Fruit fly (Drosophila melanogaster) whole organism, adult: ENCODE results near the gene CAH8.

Experiments
- CG11617 ChIP-seq: fragments of 200-800 bp; sonication (Bioruptor generic); optimal IDR thresholded peaks from 2 replicates; lab custom pipeline; 2017; ENCODE audit warnings: mild to moderate bottlenecking, missing biosample characterization, missing genetic modification reagents, missing genetic modification characterization
- CG12768 ChIP-seq: fragments of 200-800 bp; sonication (Bioruptor generic); optimal IDR thresholded peaks from 2 replicates; lab custom pipeline; 2017; ENCODE audit warnings: missing biosample characterization, missing genetic modification characterization, mild to moderate bottlenecking, moderate library complexity, missing genetic modification reagents
- CG14711 ChIP-seq: fragments of 200-800 bp; sonication (Bioruptor generic); optimal IDR thresholded peaks from 2 replicates; lab custom pipeline; 2018; ENCODE audit warnings: missing biosample characterization, mild to moderate bottlenecking, missing genetic modification characterization, moderate library complexity
- CG1620 ChIP-seq: fragments of 200-800 bp; sonication (Bioruptor generic); optimal IDR thresholded peaks from 2 replicates; lab custom pipeline; 2016; ENCODE audit warnings: missing biosample characterization, missing genetic modification characterization
- CG33017 ChIP-seq: fragments of 200-800 bp; sonication (Bioruptor generic); optimal IDR thresholded peaks from 2 replicates; lab custom pipeline; 2018; ENCODE audit warnings: missing biosample characterization, mild to moderate bottlenecking, missing genetic modification characterization, moderate library complexity
- CG5204 ChIP-seq: fragments of 200-800 bp; sonication (Bioruptor generic); optimal IDR thresholded peaks from 2 replicates; lab custom pipeline; 2016; ENCODE audit warnings: missing biosample characterization, missing genetic modification characterization
- CG7045 ChIP-seq: fragments of 200-800 bp; sonication (Bioruptor generic); optimal IDR thresholded peaks from 2 replicates; lab custom pipeline; 2017; ENCODE audit warnings: missing biosample characterization, mild to moderate bottlenecking, missing genetic modification characterization
- CG7101 ChIP-seq: fragments of 200-800 bp; sonication (Bioruptor generic); optimal IDR thresholded peaks from 2 replicates; lab custom pipeline; 2018; ENCODE audit warnings: missing biosample characterization, mild to moderate bottlenecking, missing genetic modification characterization, moderate library complexity
- Clk ChIP-seq: fragments of 200-800 bp; sonication (Bioruptor generic); optimal IDR thresholded peaks from 2 replicates; lab custom pipeline; 2017; ENCODE audit warnings: missing biosample characterization, missing genetic modification characterization
- Crg-1 ChIP-seq: fragments of 200-800 bp; sonication (Bioruptor generic); optimal IDR thresholded peaks from 2 replicates; lab custom pipeline; 2016; ENCODE audit warnings: missing biosample characterization, missing genetic modification characterization
- Hr96 ChIP-seq: fragments of 200-800 bp; sonication (Bioruptor generic); optimal IDR thresholded peaks from 2 replicates; lab custom pipeline; 2016; ENCODE audit warnings: missing biosample characterization, missing genetic modification characterization
- Mnt ChIP-seq: fragments of 200-800 bp; sonication (Bioruptor generic); optimal IDR thresholded peaks from 2 replicates; lab custom pipeline; 2016; ENCODE audit warnings: missing biosample characterization, mild to moderate bottlenecking, missing genetic modification characterization
- bab1 ChIP-seq: fragments of 200-800 bp; sonication (Bioruptor generic); optimal IDR thresholded peaks from 3 replicates; lab custom pipeline; 2019; ENCODE audit warnings: missing biosample characterization, mild to moderate bottlenecking, missing genetic modification characterization, moderate library complexity
- cic ChIP-seq: fragments of 200-800 bp; sonication (Bioruptor generic); optimal IDR thresholded peaks from 2 replicates; lab custom pipeline; 2017; ENCODE audit warnings: missing biosample characterization, mild to moderate bottlenecking, missing genetic modification characterization, moderate library complexity
- cnc ChIP-seq, 2 experiments: fragments of >200 bp; optimal IDR thresholded peaks; 2 replicates each; lab custom pipeline; 2017
- kay ChIP-seq: fragments of 200-800 bp; sonication (Bioruptor generic); peaks from one replicate; lab custom pipeline; 2016; ENCODE audit warnings: missing biosample characterization, missing genetic modification characterization, borderline replicate concordance
- ovo ChIP-seq: fragments of 200-800 bp; sonication (Bioruptor generic); optimal IDR thresholded peaks from 2 replicates; lab custom pipeline; 2016; ENCODE audit warnings: missing biosample characterization, missing genetic modification characterization
- pad ChIP-seq: fragments of 200-800 bp; sonication (Bioruptor generic); optimal IDR thresholded peaks from 3 replicates; lab custom pipeline; 2017; ENCODE audit warnings: missing biosample characterization, missing genetic modification characterization, mild to moderate bottlenecking, moderate library complexity, missing genetic modification reagents
- tj ChIP-seq: fragments of 200-800 bp; sonication (Bioruptor generic); optimal IDR thresholded peaks from 3 replicates; lab custom pipeline; 2017; ENCODE audit warnings: missing biosample characterization, mild to moderate bottlenecking, missing genetic modification characterization, moderate library complexity
- toe ChIP-seq: fragments of 200-800 bp; sonication (Bioruptor generic); optimal IDR thresholded peaks from 2 replicates; lab custom pipeline; 2016; ENCODE audit warnings: missing biosample characterization, missing genetic modification characterization

Gene CAH8

dm6 chr3R:22356464-22357410 is 32.8 kb downstream of the CAH8 start, which contains the start of gene Sar1:
Gene Sar1 (plus strand): TSS chr3R:22356685.
- TF ChIP-seq cic (peak; percentile 61), CG12768 (GFP tag; lab: Kevin White, UChicago) (peak; percentile 47), CG7101 (peak; percentile 13), CG11617 (GFP tag; lab: Kevin White, UChicago) (peak; percentile 21), Crg-1 (GFP tag; lab: Kevin White, UChicago) (peak; percentile 18), CG33017 (tag; lab: Kevin White, UChicago) (no peak), bab1 (peak; percentile 46), CG5204 (GFP tag; lab: Kevin White, UChicago) (no peak), CG1620 (GFP tag; lab: Kevin White, UChicago) (peak; percentile 58), kay (GFP tag; lab: Kevin White, UChicago) (no peak), ovo (GFP tag; lab: Kevin White, UChicago) (no peak), CG14711 (tag; lab: Kevin White, UChicago) (no peak), cnc (optimal IDR thresholded peaks at IDR 0.05; lab: Kevin White, UChicago) (no peak), Mnt (GFP tag; lab: Kevin White, UChicago) (peak; percentile 36), tj (no peak), pad (GFP tag; lab: Kevin White, UChicago) (peak; percentile 26), Clk (GFP tag; lab: Kevin White, UChicago) (peak; percentile 21), Hr96 (GFP tag; lab: Kevin White, UChicago) (no peak)

DNA sequence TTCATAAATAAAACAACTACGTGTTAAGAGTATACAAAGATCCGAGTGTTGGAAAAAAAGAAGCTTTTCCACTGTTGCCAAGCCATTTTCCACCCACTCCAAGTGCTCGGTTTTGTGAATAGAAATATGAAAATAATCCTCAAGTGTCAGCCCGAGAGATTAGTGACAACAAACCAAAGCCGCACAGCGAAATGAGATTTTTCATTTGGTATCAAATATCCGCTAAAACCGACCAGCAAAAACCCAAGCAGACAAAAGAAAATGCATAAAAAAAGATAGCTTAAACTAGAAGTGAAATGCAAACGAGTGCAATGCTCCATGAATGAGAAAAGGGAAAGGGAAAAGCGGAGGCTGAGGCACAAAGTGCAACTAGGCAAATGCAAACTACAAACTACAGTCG is 38.1 kb downstream of the CAH8 start, which contains the start of gene rdhB:
rdhB (plus strand) TSS at position 301 of the 400 bp plus-strand sequence.
- TF ChIP-seq CG7045 (GFP tag; lab: Kevin White, UChicago) (no peak), tj (no peak), CG14711 (tag; lab: Kevin White, UChicago) (no peak), Mnt (GFP tag; lab: Kevin White, UChicago) (no peak), Clk (GFP tag; lab: Kevin White, UChicago) (no peak), CG7101 (no peak), Hr96 (GFP tag; lab: Kevin White, UChicago) (no peak), ovo (GFP tag; lab: Kevin White, UChicago) (no peak), CG12768 (GFP tag; lab: Kevin White, UChicago) (no peak), cic (no peak), Crg-1 (GFP tag; lab: Kevin White, UChicago) (no peak), toe (GFP tag; lab: Kevin White, UChicago) (no peak), CG33017 (tag; lab: Kevin White, UChicago) (no peak), bab1 (no peak), CG11617 (GFP tag; lab: Kevin White, UChicago) (no peak), cnc (optimal IDR thresholded peaks at IDR 0.05; lab: Kevin White, UChicago) (no peak), CG1620 (GFP tag; lab: Kevin White, UChicago) (no peak)

DNA sequence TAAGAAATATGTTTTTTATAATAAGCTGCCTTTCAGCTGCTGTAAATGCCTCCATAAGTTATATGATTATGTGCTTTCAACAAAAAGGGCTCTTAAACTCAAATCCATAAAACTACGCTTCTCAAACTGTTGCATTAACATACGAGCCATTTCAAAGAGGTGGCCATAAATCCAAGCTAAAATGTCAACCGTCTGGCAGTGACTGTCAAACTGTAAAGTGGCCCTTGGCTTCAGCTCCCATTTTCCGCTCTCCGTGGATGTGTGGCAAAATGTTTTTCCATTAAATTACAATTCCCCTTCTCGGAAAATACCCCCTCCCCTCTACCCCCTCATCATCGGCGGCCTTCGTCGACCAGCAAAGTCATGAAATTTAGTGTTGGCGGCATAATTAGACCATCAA is 46.8 kb downstream of the CAH8 start:
- TF ChIP-seq CG7045 (GFP tag; lab: Kevin White, UChicago) = no peak
- no peak for TF ChIP-seq Hr96 (GFP tag; lab: Kevin White, UChicago)
- no peak for TF ChIP-seq cic
- no peak for TF ChIP-seq CG11617 (GFP tag; lab: Kevin White, UChicago)
- no peak for TF ChIP-seq toe (GFP tag; lab: Kevin White, UChicago)
- no peak for TF ChIP-seq tj
- no peak for TF ChIP-seq CG33017 (tag; lab: Kevin White, UChicago)
- no peak for TF ChIP-seq Crg-1 (GFP tag; lab: Kevin White, UChicago)
- no peak for TF ChIP-seq CG1620 (GFP tag; lab: Kevin White, UChicago)
- no peak for TF ChIP-seq cnc (optimal IDR thresholded peaks at IDR 0.05; lab: Kevin White, UChicago)

- TF ChIP-seq CG1620 (GFP tag; lab: Kevin White, UChicago) (no peak), Mnt (GFP tag; lab: Kevin White, UChicago) (no peak)
Observed at dm6 chr3R:22342151-22342550, 47.4 kb downstream of the CAH8 start, which contains the start of gene CG5386. Gene CG5386 (minus strand): TSS chr3R:22342251.

dm6 chr3R:22341652-22342051 is 47.9 kb downstream of the CAH8 start:
- no peak for TF ChIP-seq toe (GFP tag; lab: Kevin White, UChicago)
- no peak for TF ChIP-seq cnc (optimal IDR thresholded peaks at IDR 0.05; lab: Kevin White, UChicago)

DNA sequence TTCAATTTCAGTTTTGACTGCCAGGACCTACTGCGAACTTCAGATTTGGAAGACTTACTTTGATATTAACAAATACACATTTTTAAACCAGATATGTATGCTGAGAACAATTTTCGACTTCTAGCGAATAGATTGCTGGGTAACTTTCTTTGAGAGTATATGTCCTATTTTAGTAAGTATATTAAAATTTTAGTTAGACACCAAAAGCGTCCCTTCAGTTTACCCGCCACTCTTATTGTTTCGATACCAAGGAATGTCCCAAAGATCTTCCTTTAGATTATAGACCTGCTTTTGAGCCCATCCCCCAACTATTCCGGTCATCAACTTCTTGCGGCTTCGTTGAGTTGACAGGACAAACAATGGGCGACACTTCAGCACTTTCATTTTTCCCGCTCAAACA is 49.3 kb downstream of the CAH8 start, which contains the start of gene CG5388:
CG5388 (minus strand) TSS at position 101 of the 400 bp plus-strand sequence.
- TF ChIP-seq tj (no peak), kay (GFP tag; lab: Kevin White, UChicago) (no peak), CG7101 (no peak), CG7045 (GFP tag; lab: Kevin White, UChicago) (no peak), Clk (GFP tag; lab: Kevin White, UChicago) (no peak), toe (GFP tag; lab: Kevin White, UChicago) (no peak), CG33017 (tag; lab: Kevin White, UChicago) (no peak), Crg-1 (GFP tag; lab: Kevin White, UChicago) (no peak), cnc (optimal IDR thresholded peaks at IDR 0.05; lab: Kevin White, UChicago) (no peak), Mnt (GFP tag; lab: Kevin White, UChicago) (no peak), CG14711 (tag; lab: Kevin White, UChicago) (no peak), ovo (GFP tag; lab: Kevin White, UChicago) (no peak), CG12768 (GFP tag; lab: Kevin White, UChicago) (no peak), Hr96 (GFP tag; lab: Kevin White, UChicago) (no peak), pad (GFP tag; lab: Kevin White, UChicago) (no peak), CG5204 (GFP tag; lab: Kevin White, UChicago) (no peak), CG11617 (GFP tag; lab: Kevin White, UChicago) (no peak)
